Fruit fly (Drosophila melanogaster) whole organism, adult: Measurements from ENCODE around the gene poe.

ENCODE experiments used
- CG11617 ChIP-seq: fragments of 200-800 bp; sonication (Bioruptor generic); optimal IDR thresholded peaks from 2 replicates; lab custom pipeline; 2017; ENCODE audit warnings: mild to moderate bottlenecking, missing biosample characterization, missing genetic modification reagents, missing genetic modification characterization
- CG12768 ChIP-seq: fragments of 200-800 bp; sonication (Bioruptor generic); optimal IDR thresholded peaks from 2 replicates; lab custom pipeline; 2017; ENCODE audit warnings: missing biosample characterization, missing genetic modification characterization, mild to moderate bottlenecking, moderate library complexity, missing genetic modification reagents
- CG14711 ChIP-seq: fragments of 200-800 bp; sonication (Bioruptor generic); optimal IDR thresholded peaks from 2 replicates; lab custom pipeline; 2018; ENCODE audit warnings: missing biosample characterization, mild to moderate bottlenecking, missing genetic modification characterization, moderate library complexity
- CG1620 ChIP-seq: fragments of 200-800 bp; sonication (Bioruptor generic); optimal IDR thresholded peaks from 2 replicates; lab custom pipeline; 2016; ENCODE audit warnings: missing biosample characterization, missing genetic modification characterization
- CG33017 ChIP-seq: fragments of 200-800 bp; sonication (Bioruptor generic); optimal IDR thresholded peaks from 2 replicates; lab custom pipeline; 2018; ENCODE audit warnings: missing biosample characterization, mild to moderate bottlenecking, missing genetic modification characterization, moderate library complexity
- CG5204 ChIP-seq: fragments of 200-800 bp; sonication (Bioruptor generic); optimal IDR thresholded peaks from 2 replicates; lab custom pipeline; 2016; ENCODE audit warnings: missing biosample characterization, missing genetic modification characterization
- CG7045 ChIP-seq: fragments of 200-800 bp; sonication (Bioruptor generic); optimal IDR thresholded peaks from 2 replicates; lab custom pipeline; 2017; ENCODE audit warnings: missing biosample characterization, mild to moderate bottlenecking, missing genetic modification characterization
- CG7101 ChIP-seq: fragments of 200-800 bp; sonication (Bioruptor generic); optimal IDR thresholded peaks from 2 replicates; lab custom pipeline; 2018; ENCODE audit warnings: missing biosample characterization, mild to moderate bottlenecking, missing genetic modification characterization, moderate library complexity
- Clk ChIP-seq: fragments of 200-800 bp; sonication (Bioruptor generic); optimal IDR thresholded peaks from 2 replicates; lab custom pipeline; 2017; ENCODE audit warnings: missing biosample characterization, missing genetic modification characterization
- Crg-1 ChIP-seq: fragments of 200-800 bp; sonication (Bioruptor generic); optimal IDR thresholded peaks from 2 replicates; lab custom pipeline; 2016; ENCODE audit warnings: missing biosample characterization, missing genetic modification characterization
- Hr96 ChIP-seq: fragments of 200-800 bp; sonication (Bioruptor generic); optimal IDR thresholded peaks from 2 replicates; lab custom pipeline; 2016; ENCODE audit warnings: missing biosample characterization, missing genetic modification characterization
- Mnt ChIP-seq: fragments of 200-800 bp; sonication (Bioruptor generic); optimal IDR thresholded peaks from 2 replicates; lab custom pipeline; 2016; ENCODE audit warnings: missing biosample characterization, mild to moderate bottlenecking, missing genetic modification characterization
- bab1 ChIP-seq: fragments of 200-800 bp; sonication (Bioruptor generic); optimal IDR thresholded peaks from 3 replicates; lab custom pipeline; 2019; ENCODE audit warnings: missing biosample characterization, mild to moderate bottlenecking, missing genetic modification characterization, moderate library complexity
- cic ChIP-seq: fragments of 200-800 bp; sonication (Bioruptor generic); optimal IDR thresholded peaks from 2 replicates; lab custom pipeline; 2017; ENCODE audit warnings: missing biosample characterization, mild to moderate bottlenecking, missing genetic modification characterization, moderate library complexity
- cnc ChIP-seq, 2 experiments: fragments of >200 bp; optimal IDR thresholded peaks; 2 replicates each; lab custom pipeline; 2017
- kay ChIP-seq: fragments of 200-800 bp; sonication (Bioruptor generic); peaks from one replicate; lab custom pipeline; 2016; ENCODE audit warnings: missing biosample characterization, missing genetic modification characterization, borderline replicate concordance
- ovo ChIP-seq: fragments of 200-800 bp; sonication (Bioruptor generic); optimal IDR thresholded peaks from 2 replicates; lab custom pipeline; 2016; ENCODE audit warnings: missing biosample characterization, missing genetic modification characterization
- pad ChIP-seq: fragments of 200-800 bp; sonication (Bioruptor generic); optimal IDR thresholded peaks from 3 replicates; lab custom pipeline; 2017; ENCODE audit warnings: missing biosample characterization, missing genetic modification characterization, mild to moderate bottlenecking, moderate library complexity, missing genetic modification reagents
- tj ChIP-seq: fragments of 200-800 bp; sonication (Bioruptor generic); optimal IDR thresholded peaks from 3 replicates; lab custom pipeline; 2017; ENCODE audit warnings: missing biosample characterization, mild to moderate bottlenecking, missing genetic modification characterization, moderate library complexity
- toe ChIP-seq: fragments of 200-800 bp; sonication (Bioruptor generic); optimal IDR thresholded peaks from 2 replicates; lab custom pipeline; 2016; ENCODE audit warnings: missing biosample characterization, missing genetic modification characterization

The poe gene

DNA sequence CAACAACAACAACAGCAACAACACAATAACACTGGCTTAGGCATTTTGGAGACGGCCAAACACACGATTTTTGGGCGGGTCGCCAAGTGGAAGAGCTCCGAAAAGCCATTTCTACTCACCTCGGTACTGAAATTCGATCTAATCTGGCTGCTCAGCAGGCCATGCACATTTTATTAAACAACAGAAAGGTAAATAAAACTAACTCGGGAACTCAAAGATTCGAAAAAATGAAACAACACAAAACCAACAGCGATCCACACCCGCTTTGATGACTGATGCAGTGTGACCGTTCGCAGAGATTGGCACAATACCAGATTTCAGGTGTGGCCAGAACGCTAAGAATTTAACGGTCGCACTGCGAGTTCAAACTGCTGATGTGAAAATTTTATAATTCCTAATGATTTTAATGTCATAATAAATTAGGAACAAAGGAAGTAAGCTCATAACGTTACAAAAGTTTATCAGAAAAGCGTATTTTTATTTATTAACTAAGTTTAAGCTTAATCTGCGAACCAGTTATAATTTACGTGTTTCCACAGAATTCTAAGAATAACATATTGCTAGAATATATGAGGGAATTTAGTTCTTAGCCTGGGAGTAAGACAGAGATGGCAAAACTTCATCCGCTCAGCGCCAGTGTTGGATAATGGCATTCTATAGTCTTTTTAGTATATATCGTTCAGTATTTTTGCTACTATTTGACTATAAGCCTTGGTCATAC, 11.4 kb upstream of the poe start, which contains the start of gene Mcr:
Gene Mcr, minus strand, starts transcription at position 291 of the 721 bp plus-strand sequence.
- TF ChIP-seq pad (peak; percentile 33), Hr96 (GFP tag; lab: Kevin White, UChicago) (no peak), CG11617 (GFP tag; lab: Kevin White, UChicago) (no peak), CG14711 (tag; lab: Kevin White, UChicago) (no peak), toe (GFP tag; lab: Kevin White, UChicago) (no peak), kay (GFP tag; lab: Kevin White, UChicago) (no peak), bab1 (GFP tag; lab: Kevin White, UChicago) (peak; percentile 42), CG5204 (GFP tag; lab: Kevin White, UChicago) (no peak), tj (GFP tag; lab: Kevin White, UChicago) (peak; percentile 4)

DNA sequence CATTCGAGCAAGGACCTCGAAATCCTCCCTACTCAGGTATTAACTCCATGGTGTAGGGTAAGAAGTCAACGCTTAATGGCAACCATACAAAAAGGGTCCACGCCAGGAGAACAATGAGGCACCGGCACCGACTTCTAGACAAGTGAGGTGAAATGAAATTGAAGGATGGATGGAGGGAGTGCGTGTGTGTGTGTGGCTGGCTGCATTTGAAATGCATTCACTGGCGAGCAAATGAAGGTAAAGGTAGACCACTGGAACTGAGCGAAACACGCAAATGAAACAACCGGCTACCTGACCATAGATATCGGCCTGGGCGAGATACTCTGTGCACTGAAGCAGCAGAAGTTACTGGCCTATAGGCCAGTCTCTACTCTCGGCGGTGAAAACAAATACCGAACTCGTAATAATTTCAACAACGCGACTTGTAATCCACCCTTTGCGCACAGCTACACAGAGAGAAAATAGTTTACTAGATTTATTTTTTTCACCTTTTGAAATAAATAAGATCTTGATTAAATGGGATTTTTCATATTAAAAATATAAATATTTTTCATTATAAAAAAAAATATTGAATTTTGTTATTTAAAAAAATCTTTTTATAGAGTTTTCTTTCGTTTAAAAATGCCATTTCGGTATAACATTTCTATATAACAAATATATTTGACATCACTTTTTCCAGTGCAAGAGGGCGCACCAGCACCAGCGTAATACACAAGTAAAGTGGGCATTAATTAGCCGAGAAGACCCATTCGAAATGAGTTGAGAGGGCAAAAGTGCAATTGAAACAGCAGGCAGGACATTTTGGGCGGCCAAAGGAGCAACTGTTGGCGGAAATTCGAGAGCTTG, 10.4 kb upstream of the poe start:
- TF ChIP-seq kay (GFP tag; lab: Kevin White, UChicago) (no peak), bab1 (GFP tag; lab: Kevin White, UChicago) (no peak), Hr96 (GFP tag; lab: Kevin White, UChicago) (no peak), CG7101 (tag; lab: Kevin White, UChicago) (peak; percentile 57), CG1620 (GFP tag; lab: Kevin White, UChicago) (no peak), Mnt (no peak), CG14711 (tag; lab: Kevin White, UChicago) (peak; percentile 50), CG33017 (peak; percentile 63), cnc (optimal IDR thresholded peaks at IDR 0.05; lab: Kevin White, UChicago) (no peak), pad (no peak), cic (no peak), CG11617 (GFP tag; lab: Kevin White, UChicago) (peak; percentile 77), ovo (GFP tag; lab: Kevin White, UChicago) (no peak), CG12768 (GFP tag; lab: Kevin White, UChicago) (no peak), Crg-1 (GFP tag; lab: Kevin White, UChicago) (no peak), tj (GFP tag; lab: Kevin White, UChicago) (peak; percentile 24), toe (GFP tag; lab: Kevin White, UChicago) (no peak), Clk (no peak), CG5204 (GFP tag; lab: Kevin White, UChicago) (no peak), CG7045 (GFP tag; lab: Kevin White, UChicago) (no peak)

DNA sequence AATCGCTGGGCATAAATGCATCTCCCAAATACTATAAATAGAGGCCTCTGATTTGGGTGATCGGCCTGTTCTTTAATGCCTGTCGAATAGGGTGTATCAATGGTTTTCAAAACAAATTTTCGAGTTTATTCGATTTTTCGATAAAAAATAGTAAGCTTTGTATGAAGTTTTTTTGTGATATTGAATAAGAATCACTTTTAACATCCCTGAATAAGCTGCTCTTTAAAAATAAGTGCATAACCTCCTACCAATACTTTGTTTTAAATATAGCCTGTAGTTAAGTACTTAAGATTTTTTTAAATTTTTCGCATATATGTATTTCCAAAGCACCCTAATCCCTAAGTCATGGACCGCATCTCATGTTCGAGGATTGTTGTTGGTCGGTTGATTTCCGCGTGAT, 9.2 kb upstream of the poe start:
- TF ChIP-seq ovo (GFP tag; lab: Kevin White, UChicago), result no peak
- no peak for TF ChIP-seq Clk
- TF ChIP-seq CG33017, result no peak

DNA sequence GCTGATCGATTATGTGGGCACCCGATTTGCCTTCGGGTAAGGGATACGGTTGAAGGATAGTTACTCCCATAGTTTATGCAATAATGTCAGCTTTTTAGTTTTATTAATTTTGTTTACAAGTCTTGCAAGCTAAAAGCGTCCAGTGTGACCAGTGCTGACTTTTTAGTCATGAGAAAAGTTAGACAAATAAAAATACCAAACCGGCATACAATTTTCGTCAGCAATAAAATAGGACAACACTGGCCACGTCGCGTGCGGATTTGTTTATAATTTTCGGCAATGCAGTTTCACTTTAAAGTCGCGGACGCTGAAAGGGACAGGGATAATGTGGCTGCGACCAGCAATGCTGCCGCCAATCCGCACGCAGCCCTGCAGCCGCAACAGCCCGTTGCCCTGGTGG, 1.3 kb upstream of the poe start, which contains the start of the genes MED20 and Trf:
Gene MED20, minus strand, starts transcription at position 157 of the 400 bp plus-strand sequence.
Gene Trf, plus strand, starts transcription at position 204 of the 400 bp plus-strand sequence.
- no peak for TF ChIP-seq toe (GFP tag; lab: Kevin White, UChicago)
- TF ChIP-seq Mnt, result peak; percentile 83
- TF ChIP-seq bab1 (GFP tag; lab: Kevin White, UChicago), result peak; percentile 37
- no peak for TF ChIP-seq cic
- TF ChIP-seq pad, result no peak

dm6 chr2L:8043282-8043668, 28.1 kb downstream of the poe start, which contains the start of gene Megf8:
Gene Megf8 (plus strand): TSS chr2L:8043471.
- TF ChIP-seq CG5204 (GFP tag; lab: Kevin White, UChicago) (no peak), Mnt (no peak), cic (no peak), tj (GFP tag; lab: Kevin White, UChicago) (no peak), CG11617 (GFP tag; lab: Kevin White, UChicago) (no peak)

DNA sequence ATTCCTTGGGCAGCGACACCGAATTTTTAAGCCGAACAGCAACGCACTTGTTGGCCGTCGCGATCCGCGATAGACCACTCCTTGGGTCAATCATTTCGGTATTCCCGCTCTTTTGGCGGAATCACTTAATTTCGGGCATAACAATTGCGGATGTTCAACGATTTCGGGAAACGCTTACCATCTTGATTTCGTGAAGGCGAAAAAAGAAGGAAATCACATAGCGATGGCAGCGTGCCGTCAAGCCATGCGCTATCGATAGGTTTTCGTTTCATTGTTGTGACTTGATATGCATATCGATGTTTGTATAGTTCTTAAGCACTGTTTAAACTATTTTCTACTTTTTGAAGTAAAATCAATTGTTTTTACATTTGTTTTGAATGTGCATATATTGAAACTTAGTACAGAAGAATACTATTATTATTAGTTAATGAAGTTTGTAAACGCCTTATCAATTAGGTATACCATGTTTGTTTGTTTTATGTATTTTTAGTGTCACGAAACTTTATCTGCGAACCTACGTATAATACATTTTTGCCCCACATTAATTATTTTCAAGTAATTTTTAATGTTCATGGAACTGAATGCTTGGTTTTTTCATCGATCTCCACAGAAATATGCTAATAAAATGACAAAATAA, 28.7 kb downstream of the poe start, which contains the start of gene RpL36A:
Gene RpL36A, minus strand, starts transcription at position 265 of the 637 bp plus-strand sequence.
- peak; percentile 40 for TF ChIP-seq CG14711 (tag; lab: Kevin White, UChicago)
- peak; percentile 70 for TF ChIP-seq CG1620 (GFP tag; lab: Kevin White, UChicago)
- TF ChIP-seq CG7045 (GFP tag; lab: Kevin White, UChicago), result no peak
- peak; percentile 71 for TF ChIP-seq bab1 (GFP tag; lab: Kevin White, UChicago)
- peak; percentile 7 for TF ChIP-seq Mnt
- TF ChIP-seq Crg-1 (GFP tag; lab: Kevin White, UChicago), result peak; percentile 35
- no peak for TF ChIP-seq CG5204 (GFP tag; lab: Kevin White, UChicago)
- peak; percentile 1 for TF ChIP-seq tj (GFP tag; lab: Kevin White, UChicago)
- TF ChIP-seq cnc (optimal IDR thresholded peaks at IDR 0.05; lab: Kevin White, UChicago), result no peak
- TF ChIP-seq ovo (GFP tag; lab: Kevin White, UChicago), result peak; percentile 41
- no peak for TF ChIP-seq cic
- peak; percentile 40 for TF ChIP-seq CG33017
- peak; percentile 65 for TF ChIP-seq CG11617 (GFP tag; lab: Kevin White, UChicago)
- TF ChIP-seq CG7101 (tag; lab: Kevin White, UChicago), result peak; percentile 75
